Worm (Caenorhabditis elegans) whole organism, young adult: ENCODE results near the gene rsu-1.

ENCODE experiments used
- F22D6.2 ChIP-seq: sonication (generic microtip); optimal IDR thresholded peaks from 2 replicates; lab custom pipeline; 2016; ENCODE audit warnings: mild to moderate bottlenecking, missing genetic modification characterization, missing compliant biosample characterization
- Y53F4B.3 ChIP-seq: fragments of 200-800 bp; sonication (Bioruptor generic); IDR thresholded peaks from 2 replicates; pipeline ENCODE4 v1.3.6; 2022; ENCODE audit warnings: missing genetic modification reagents, missing genetic modification characterization, missing compliant biosample characterization
- atf-7 ChIP-seq: sonication (generic microtip); optimal IDR thresholded peaks from 2 replicates; lab custom pipeline; 2017; ENCODE audit warnings: mild to moderate bottlenecking, missing genetic modification characterization, missing compliant biosample characterization
- attf-3 ChIP-seq: fragments of 200-800 bp; sonication (Bioruptor generic); conservative IDR thresholded peaks from 2 replicates; pipeline ENCODE4 v1.3.6; 2022; ENCODE audit warnings: missing genetic modification reagents, missing genetic modification characterization, missing compliant biosample characterization
- mes-4 ChIP-seq: sonication (generic microtip); optimal IDR thresholded peaks from 2 replicates; lab custom pipeline; 2016; ENCODE audit warnings: missing genotype, missing genetic modification characterization, missing compliant biosample characterization
- nhr-179 ChIP-seq: sonication (generic microtip); optimal IDR thresholded peaks from 2 replicates; lab custom pipeline; 2016; ENCODE audit warnings: mild to moderate bottlenecking, missing genetic modification characterization, missing compliant biosample characterization
- unc-130 ChIP-seq: sonication (generic microtip); optimal IDR thresholded peaks from 2 replicates; lab custom pipeline; 2016; ENCODE audit warnings: missing genetic modification reagents, missing genetic modification characterization, missing compliant biosample characterization

- no peak for TF ChIP-seq Y53F4B.3 (GFP tag; lab: Robert Waterston, UW)
- TF ChIP-seq mes-4 (tag; lab: Kevin White, UChicago) = no peak
- TF ChIP-seq attf-3 = no peak
- TF ChIP-seq F22D6.2 (tag; lab: Kevin White, UChicago) = no peak
- no peak for TF ChIP-seq nhr-179
- no peak for TF ChIP-seq unc-130 (GFP tag; lab: Kevin White, UChicago)
- TF ChIP-seq atf-7 (tag; lab: Kevin White, UChicago) = no peak
These were observed 16.4 kb downstream of the rsu-1 start, which contains the start of gene C34C12.7 for ce11 chrIII:3488224-3488623.
